Worm (Caenorhabditis elegans): Measurements from ENCODE around the gene xbp-1.

The xbp-1 gene

DNA sequence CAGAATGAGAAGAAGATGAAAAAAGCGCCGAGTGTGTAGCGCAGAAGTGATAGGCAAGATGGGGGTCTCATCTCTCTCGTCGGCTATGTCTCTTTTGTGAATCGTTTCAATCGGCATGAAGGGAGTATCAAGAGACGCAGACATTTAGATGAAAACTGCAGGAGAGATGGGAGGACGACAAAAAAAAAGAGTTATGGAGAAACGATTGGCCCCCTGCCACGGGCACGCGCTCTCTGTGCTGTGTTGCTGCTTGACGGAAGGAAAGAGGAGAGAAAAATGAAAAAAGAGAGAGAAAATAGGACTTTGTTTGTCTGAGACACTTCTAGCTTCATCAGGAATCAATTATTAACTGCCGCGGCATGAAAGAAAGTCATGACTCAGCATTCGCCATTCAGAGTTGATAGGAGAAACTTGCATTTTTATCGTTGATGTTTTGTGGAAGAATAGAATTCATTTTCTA lies 30.1 kb downstream of the xbp-1 start (continued):
- no peak for TF ChIP-seq tag-97 (GFP tag; IDR thresholded peaks at IDR 0.05)
- peak; percentile 43 to 95 for TF ChIP-seq mdl-1 (tag; optimal IDR thresholded peaks at IDR 0.05)
- TF ChIP-seq aly-2 (tag; optimal IDR thresholded peaks at IDR 0.05), result no peak
- no peak for TF ChIP-seq mdt-29 (GFP tag; IDR thresholded peaks at IDR 0.05)
- TF ChIP-seq nhr-111 (GFP tag; optimal IDR thresholded peaks at IDR 0.05), result no peak
- TF ChIP-seq dve-1 (tag; optimal IDR thresholded peaks at IDR 0.05; ENCODE audit: insufficient read depth), result peak; percentile 90
- peak; percentile 72 for TF ChIP-seq fkh-10 (GFP tag; optimal IDR thresholded peaks at IDR 0.05)
- TF ChIP-seq nhr-25 (tag; optimal IDR thresholded peaks at IDR 0.05; ENCODE audit: borderline replicate concordance, insufficient read depth), result peak; percentile 49
- TF ChIP-seq nhr-48 (tag; optimal IDR thresholded peaks at IDR 0.05), result peak; percentile 64
- 0 out of 2 replicates have a peak, but pooled peaks have one; percentile 45 for TF ChIP-seq dmd-9 (GFP tag; IDR thresholded peaks at IDR 0.05)
- no peak for TF ChIP-seq daf-12 (tag; optimal IDR thresholded peaks at IDR 0.05)
- TF ChIP-seq ceh-28 (tag; optimal IDR thresholded peaks at IDR 0.05), result no peak
- TF ChIP-seq madf-5 (GFP tag; IDR thresholded peaks at IDR 0.05), result no peak
- no peak for TF ChIP-seq ceh-44 (GFP tag; IDR thresholded peaks at IDR 0.05)
- no peak for TF ChIP-seq Y75B8A.6 (GFP tag; IDR thresholded peaks at IDR 0.05)
- no peak for TF ChIP-seq nhr-41 (GFP tag; IDR thresholded peaks at IDR 0.05)
- TF ChIP-seq ZK337.2 (GFP tag; IDR thresholded peaks at IDR 0.05), result no peak
- no peak for TF ChIP-seq unc-130 (GFP tag; optimal IDR thresholded peaks at IDR 0.05)
- TF ChIP-seq nhr-76 (tag; optimal IDR thresholded peaks at IDR 0.05), result no peak
- peak; percentile 65 for TF ChIP-seq F37D6.2 (tag; optimal IDR thresholded peaks at IDR 0.05)
- TF ChIP-seq tra-1 (GFP tag; IDR thresholded peaks at IDR 0.05), result peak; percentile 72; the same call in 1 of the 2 replicates
- peak; percentile 98 for TF ChIP-seq aha-1 (tag)
- TF ChIP-seq nhr-42 (GFP tag; IDR thresholded peaks at IDR 0.05), result no peak
- TF ChIP-seq pha-4 (GFP tag; IDR thresholded peaks at IDR 0.05), result peak; percentile 15; the same call in 1 of the 2 replicates
- TF ChIP-seq pha-4 (tag; optimal IDR thresholded peaks at IDR 0.05), result no peak
- TF ChIP-seq ces-1 (GFP tag; optimal IDR thresholded peaks at IDR 0.05), result peak; percentile 57
- TF ChIP-seq lin-38 (GFP tag; IDR thresholded peaks at IDR 0.05), result peak; percentile 48
- peak; percentile 64 for TF ChIP-seq dpl-1 (GFP tag; optimal IDR thresholded peaks at IDR 0.05)
- TF ChIP-seq T26A8.4 (GFP tag; IDR thresholded peaks at IDR 0.05), result peak; percentile 57
- TF ChIP-seq zfp-2 (tag; optimal IDR thresholded peaks at IDR 0.05), result peak; percentile 1
- peak; percentile 91 for TF ChIP-seq ceh-20 (GFP tag; IDR thresholded peaks at IDR 0.05)
- TF ChIP-seq cey-2 (tag; optimal IDR thresholded peaks at IDR 0.05; ENCODE audit: borderline replicate concordance, insufficient read depth), result no peak
- TF ChIP-seq php-3 (GFP tag; IDR thresholded peaks at IDR 0.05), result 0 out of 2 replicates have a peak, but pooled peaks have one; percentile 15
- TF ChIP-seq rbr-2 (tag; optimal IDR thresholded peaks at IDR 0.05), result peak; percentile 89
- no peak for TF ChIP-seq zag-1 (tag; optimal IDR thresholded peaks at IDR 0.05)
- peak; percentile 36 for TF ChIP-seq spr-1 (tag; optimal IDR thresholded peaks at IDR 0.05)
- peak; percentile 45 for TF ChIP-seq lin-13 (GFP tag; optimal IDR thresholded peaks at IDR 0.05)
- peak; percentile 91 for TF ChIP-seq hlh-30 (tag; optimal IDR thresholded peaks at IDR 0.05; ENCODE audit: insufficient read depth)
- no peak for TF ChIP-seq lim-7 (GFP tag; IDR thresholded peaks at IDR 0.05)
- TF ChIP-seq mep-1 (tag; optimal IDR thresholded peaks at IDR 0.05), result peak; percentile 93
- no peak for TF ChIP-seq mxl-2 (GFP tag; conservative IDR thresholded peaks at IDR 0.05)
- no peak for TF ChIP-seq skn-1 (tag; optimal IDR thresholded peaks at IDR 0.05)
- TF ChIP-seq hmg-1.1 (GFP tag; IDR thresholded peaks at IDR 0.05), result peak; percentile 86
- peak; percentile 91 for TF ChIP-seq nhr-28 (tag; optimal IDR thresholded peaks at IDR 0.05)
- TF ChIP-seq Y5F2A.4 (GFP tag; optimal IDR thresholded peaks at IDR 0.05), result no peak
- peak; percentile 72 for TF ChIP-seq arid-1 (GFP tag; conservative IDR thresholded peaks at IDR 0.05)
- no peak for TF ChIP-seq zfp-3 (GFP tag; conservative IDR thresholded peaks at IDR 0.05)
- peak; percentile 96 for TF ChIP-seq nhr-11 (tag; optimal IDR thresholded peaks at IDR 0.05)
- no peak for TF ChIP-seq sdz-12 (GFP tag; optimal IDR thresholded peaks at IDR 0.05)
- peak; percentile 83 for TF ChIP-seq nhr-10 (tag; optimal IDR thresholded peaks at IDR 0.05)
- peak; percentile 7 for TF ChIP-seq F10B5.3 (tag; optimal IDR thresholded peaks at IDR 0.05)
